Worm (Caenorhabditis elegans) whole organism, L4/young adult: Measurements from ENCODE around the gene C04G2.5.

Source experiments
- W03F9.2 ChIP-seq: fragments of 150-350 bp; optimal IDR thresholded peaks from 2 replicates; lab custom pipeline; 2014; ENCODE audit warnings: missing biosample characterization, missing genetic modification characterization
- dao-5 ChIP-seq: sonication (generic microtip); optimal IDR thresholded peaks from 2 replicates; lab custom pipeline; 2016; ENCODE audit warnings: missing genotype, missing genetic modification characterization, moderate library complexity, missing compliant biosample characterization
- him-1 ChIP-seq: sonication (generic microtip); optimal IDR thresholded peaks from 2 replicates; lab custom pipeline; 2016; ENCODE audit warnings: missing genotype, missing genetic modification reagents, missing genetic modification characterization, missing compliant biosample characterization

The C04G2.5 gene

ce11 chrIV:10115142-10115541, 20.1 kb upstream of the C04G2.5 start, which contains the start of gene C04G2.10:
Gene C04G2.10 (plus strand): TSS chrIV:10115442.
- no peak for TF ChIP-seq him-1 (tag; lab: Kevin White, UChicago)
- no peak for TF ChIP-seq dao-5 (tag; lab: Kevin White, UChicago)
- TF ChIP-seq W03F9.2 (tag; lab: Kevin White, UChicago), result no peak

- TF ChIP-seq W03F9.2 (tag; lab: Kevin White, UChicago), result no peak
- no peak for TF ChIP-seq him-1 (tag; lab: Kevin White, UChicago)
- no peak for TF ChIP-seq dao-5 (tag; lab: Kevin White, UChicago)
Measured at ce11 chrIV:10112570-10112969, 17.5 kb upstream of the C04G2.5 start, which contains the start of gene nsph-3.2. Gene nsph-3.2 (plus strand): TSS chrIV:10112870.

ce11 chrIV:10111441-10111840, 16.4 kb upstream of the C04G2.5 start, which contains the start of gene spch-1:
Gene spch-1 (minus strand): TSS chrIV:10111541.
- TF ChIP-seq dao-5 (tag; lab: Kevin White, UChicago) (no peak), W03F9.2 (tag; lab: Kevin White, UChicago) (no peak), him-1 (tag; lab: Kevin White, UChicago) (no peak)

- TF ChIP-seq him-1 (tag; lab: Kevin White, UChicago) (no peak), dao-5 (tag; lab: Kevin White, UChicago) (no peak), W03F9.2 (tag; lab: Kevin White, UChicago) (no peak)
Measured at ce11 chrIV:10110870-10111269, 15.8 kb upstream of the C04G2.5 start.

- TF ChIP-seq W03F9.2 (tag; lab: Kevin White, UChicago) (no peak), him-1 (tag; lab: Kevin White, UChicago) (no peak), dao-5 (tag; lab: Kevin White, UChicago) (no peak)
Measured at ce11 chrIV:10110417-10110816, 15.3 kb upstream of the C04G2.5 start, which contains the start of gene egl-38. Gene egl-38 (minus strand): TSS chrIV:10110517.

ce11 chrIV:10096881-10097280, 1.8 kb upstream of the C04G2.5 start, which contains the start of gene dis-3:
Gene dis-3 (plus strand): TSS chrIV:10097202.
- TF ChIP-seq him-1 (tag; lab: Kevin White, UChicago) (no peak), W03F9.2 (tag; lab: Kevin White, UChicago) (no peak), dao-5 (tag; lab: Kevin White, UChicago) (no peak)

ce11 chrIV:10090358-10090757, 4.7 kb downstream of the C04G2.5 start, which contains the start of gene ttbk-5:
Gene ttbk-5 (plus strand): TSS chrIV:10090658.
- no peak for TF ChIP-seq W03F9.2 (tag; lab: Kevin White, UChicago)
- TF ChIP-seq dao-5 (tag; lab: Kevin White, UChicago), result no peak
- TF ChIP-seq him-1 (tag; lab: Kevin White, UChicago), result no peak

- TF ChIP-seq him-1 (tag; lab: Kevin White, UChicago) (no peak), W03F9.2 (tag; lab: Kevin White, UChicago) (no peak)
Measured at ce11 chrIV:10089777-10090176, 5.3 kb downstream of the C04G2.5 start, which contains the start of gene ttr-39. Gene ttr-39 (minus strand): TSS chrIV:10089877.

- TF ChIP-seq him-1 (tag; lab: Kevin White, UChicago), result no peak
- no peak for TF ChIP-seq dao-5 (tag; lab: Kevin White, UChicago)
- no peak for TF ChIP-seq W03F9.2 (tag; lab: Kevin White, UChicago)
Measured at ce11 chrIV:10085401-10086187, 9.5 kb downstream of the C04G2.5 start, which contains the start of the genes col-2 and ndc-80. Gene col-2 (minus strand): TSS chrIV:10085451. Gene ndc-80 (plus strand): TSS chrIV:10086137.

ce11 chrIV:10084323-10084959, 10.6 kb downstream of the C04G2.5 start, which contains the start of gene W01B6.8:
Gene W01B6.8 (minus strand): TSS chrIV:10084373.
- TF ChIP-seq W03F9.2 (tag; lab: Kevin White, UChicago) (no peak), him-1 (tag; lab: Kevin White, UChicago) (no peak), dao-5 (tag; lab: Kevin White, UChicago) (no peak)

ce11 chrIV:10080816-10081215, 14.3 kb downstream of the C04G2.5 start, which contains the start of gene W01B6.6:
Gene W01B6.6 (plus strand): TSS chrIV:10081116.
- TF ChIP-seq dao-5 (tag; lab: Kevin White, UChicago), result no peak
- no peak for TF ChIP-seq W03F9.2 (tag; lab: Kevin White, UChicago)
- no peak for TF ChIP-seq him-1 (tag; lab: Kevin White, UChicago)

- no peak for TF ChIP-seq him-1 (tag; lab: Kevin White, UChicago)
- TF ChIP-seq dao-5 (tag; lab: Kevin White, UChicago), result no peak
- TF ChIP-seq W03F9.2 (tag; lab: Kevin White, UChicago), result no peak
Measured at ce11 chrIV:10078003-10078402, 17.1 kb downstream of the C04G2.5 start.

- TF ChIP-seq him-1 (tag; lab: Kevin White, UChicago), result no peak
- TF ChIP-seq dao-5 (tag; lab: Kevin White, UChicago), result no peak
- TF ChIP-seq W03F9.2 (tag; lab: Kevin White, UChicago), result no peak
Measured at ce11 chrIV:10075899-10076298, 19.2 kb downstream of the C04G2.5 start, which contains the start of gene W01B6.5. Gene W01B6.5 (plus strand): TSS chrIV:10076199.
